Worm (Caenorhabditis elegans): ENCODE results near the gene Y48E1C.1.
A peak's percentile ranks its signal among the peaks of the same experiment; 100 is the strongest.

Gene Y48E1C.1

DNA sequence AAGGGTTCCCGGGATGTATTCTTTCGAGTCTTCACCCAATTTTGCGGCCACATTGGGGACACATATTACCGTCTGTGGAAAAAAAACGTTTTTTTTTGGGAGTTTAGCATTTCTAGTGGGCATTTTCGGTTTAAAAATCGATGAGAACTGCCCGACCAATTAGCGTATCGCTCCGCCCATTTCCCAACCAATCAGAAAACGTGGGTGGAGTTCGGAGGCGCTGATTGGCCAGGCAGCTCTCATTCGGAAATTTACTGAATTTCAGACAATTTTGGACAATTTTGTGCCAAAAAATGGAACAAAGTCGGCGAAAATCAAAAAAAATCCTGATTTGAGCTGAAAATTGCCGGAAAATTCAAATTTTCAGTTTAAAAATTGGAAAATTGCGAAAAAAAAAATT is 31.8 kb downstream of the Y48E1C.1 start:
- TF ChIP-seq lin-1 (GFP tag; IDR thresholded peaks at IDR 0.05): no peak
- no peak for TF ChIP-seq F49E8.2 (tag; optimal IDR thresholded peaks at IDR 0.05; ENCODE audit: borderline replicate concordance)
- TF ChIP-seq snpc-1.2 (GFP tag; IDR thresholded peaks at IDR 0.05): no peak
- no peak for TF ChIP-seq ztf-7 (tag; optimal IDR thresholded peaks at IDR 0.05)
- TF ChIP-seq nhr-25 (tag; optimal IDR thresholded peaks at IDR 0.05; ENCODE audit: borderline replicate concordance, insufficient read depth): no peak
- TF ChIP-seq ceh-82 (tag; optimal IDR thresholded peaks at IDR 0.05): no peak
- TF ChIP-seq hlh-30 (tag; optimal IDR thresholded peaks at IDR 0.05; ENCODE audit: insufficient read depth): no peak
- TF ChIP-seq ces-1 (GFP tag; optimal IDR thresholded peaks at IDR 0.05): no peak
- TF ChIP-seq spr-3 (GFP tag; optimal IDR thresholded peaks at IDR 0.05): no peak
- TF ChIP-seq daf-8 (GFP tag; IDR thresholded peaks at IDR 0.05): no peak
- TF ChIP-seq ama-1 (optimal IDR thresholded peaks at IDR 0.05): no peak
- TF ChIP-seq fos-1 (tag; optimal IDR thresholded peaks at IDR 0.05): no peak
- TF ChIP-seq ceh-62 (tag; optimal IDR thresholded peaks at IDR 0.05): no peak
- TF ChIP-seq nhr-48 (tag; optimal IDR thresholded peaks at IDR 0.05): no peak
- no peak for TF ChIP-seq aly-2 (tag; optimal IDR thresholded peaks at IDR 0.05)
- no peak for TF ChIP-seq Y48G9A.11 (GFP tag; IDR thresholded peaks at IDR 0.05)
- no peak for TF ChIP-seq fkh-10 (GFP tag; optimal IDR thresholded peaks at IDR 0.05)

ce11 chrII:13447166-13447643 is 32.4 kb downstream of the Y48E1C.1 start, which contains the start of gene tbc-14:
tbc-14 (minus strand) TSS chrII:13447593.
- TF ChIP-seq ceh-28 (tag; optimal IDR thresholded peaks at IDR 0.05) (peak; percentile 44), mxl-3 (GFP tag; optimal IDR thresholded peaks at IDR 0.05) (no peak)

DNA sequence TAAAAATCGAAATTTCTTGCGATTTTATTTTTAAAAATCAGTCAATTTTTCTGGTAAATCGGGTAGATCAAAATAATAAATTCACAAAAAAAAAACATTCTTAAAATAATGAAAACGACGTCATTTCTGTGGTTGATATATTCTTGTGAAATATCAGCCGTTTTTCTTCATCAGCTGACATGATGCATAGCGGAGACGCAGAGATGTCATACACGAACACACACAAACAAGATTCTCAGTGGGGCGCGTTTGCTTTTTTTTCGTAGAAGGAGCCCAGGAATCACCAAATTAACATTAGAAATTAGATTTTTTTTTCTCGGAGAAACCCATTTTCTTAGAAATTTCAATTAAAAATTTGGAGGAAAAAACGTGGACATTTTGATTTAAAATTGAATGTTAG is 32.9 kb downstream of the Y48E1C.1 start:
- peak; percentile 92 for TF ChIP-seq nhr-28 (tag; optimal IDR thresholded peaks at IDR 0.05)
- TF ChIP-seq mes-2 (tag; optimal IDR thresholded peaks at IDR 0.05; ENCODE audit: poor library complexity, severe bottlenecking): peak; percentile 84
- TF ChIP-seq attf-4 (tag; optimal IDR thresholded peaks at IDR 0.05): no peak
- TF ChIP-seq ztf-7 (tag; optimal IDR thresholded peaks at IDR 0.05): no peak
- 0 out of 2 replicates have a peak, but pooled peaks have one; percentile 45 for TF ChIP-seq lin-1 (GFP tag; IDR thresholded peaks at IDR 0.05)
- TF ChIP-seq nhr-102 (tag; optimal IDR thresholded peaks at IDR 0.05): peak; percentile 36
- TF ChIP-seq dpl-1 (GFP tag; optimal IDR thresholded peaks at IDR 0.05): peak; percentile 69
- TF ChIP-seq nhr-48 (tag; optimal IDR thresholded peaks at IDR 0.05): no peak
- TF ChIP-seq hmg-1.1 (GFP tag; IDR thresholded peaks at IDR 0.05): peak; percentile 77
- no peak for TF ChIP-seq cey-2 (tag; optimal IDR thresholded peaks at IDR 0.05; ENCODE audit: borderline replicate concordance, insufficient read depth)
- no peak for TF ChIP-seq zip-11 (GFP tag; IDR thresholded peaks at IDR 0.05)
- no peak for TF ChIP-seq zag-1 (tag; optimal IDR thresholded peaks at IDR 0.05)
- TF ChIP-seq lin-13 (GFP tag; optimal IDR thresholded peaks at IDR 0.05): peak; percentile 79
- no peak for TF ChIP-seq F26F4.8 (GFP tag; conservative IDR thresholded peaks at IDR 0.05)
- TF ChIP-seq madf-5 (GFP tag; IDR thresholded peaks at IDR 0.05): no peak
- no peak for TF ChIP-seq snpc-4 (tag; optimal IDR thresholded peaks at IDR 0.05)
- TF ChIP-seq fkh-10 (GFP tag; optimal IDR thresholded peaks at IDR 0.05): peak; percentile 80
- TF ChIP-seq nhr-25 (tag; optimal IDR thresholded peaks at IDR 0.05; ENCODE audit: borderline replicate concordance, insufficient read depth): peak; percentile 42
- peak; percentile 55 to 92 for TF ChIP-seq lsy-2 (tag; optimal IDR thresholded peaks at IDR 0.05)
- peak; percentile 74 for TF ChIP-seq nhr-6 (tag; optimal IDR thresholded peaks at IDR 0.05)
- no peak for TF ChIP-seq set-16 (GFP tag; IDR thresholded peaks at IDR 0.05)
- TF ChIP-seq hlh-11 (tag; optimal IDR thresholded peaks at IDR 0.05): peak; percentile 99
- TF ChIP-seq R02D3.7 (tag; optimal IDR thresholded peaks at IDR 0.05): no peak
- TF ChIP-seq aly-2 (tag; optimal IDR thresholded peaks at IDR 0.05): no peak
- TF ChIP-seq arid-1 (GFP tag; conservative IDR thresholded peaks at IDR 0.05): no peak
- peak; percentile 72 for TF ChIP-seq T26A8.4 (GFP tag; IDR thresholded peaks at IDR 0.05)
- no peak for TF ChIP-seq gei-8 (GFP tag; optimal IDR thresholded peaks at IDR 0.05)
- no peak for TF ChIP-seq F44E2.7 (GFP tag; IDR thresholded peaks at IDR 0.05)
- peak in 1 of 2 experiments; percentile 76 for TF ChIP-seq mdl-1 (tag; optimal IDR thresholded peaks at IDR 0.05)
- peak; percentile 85 for TF ChIP-seq nhr-11 (tag; optimal IDR thresholded peaks at IDR 0.05)
- no peak for TF ChIP-seq F49E8.2 (tag; optimal IDR thresholded peaks at IDR 0.05; ENCODE audit: borderline replicate concordance)
- TF ChIP-seq vab-7 (GFP tag; IDR thresholded peaks at IDR 0.05): 0 out of 2 replicates have a peak, but pooled peaks have one; percentile 19
- TF ChIP-seq mxl-2 (GFP tag; conservative IDR thresholded peaks at IDR 0.05): no peak
- peak; percentile 88 for TF ChIP-seq mep-1 (tag; optimal IDR thresholded peaks at IDR 0.05)
- TF ChIP-seq daf-12 (tag; optimal IDR thresholded peaks at IDR 0.05): no peak
